Fruit fly (Drosophila melanogaster) whole organism, adult: ENCODE measurements around the gene dan.

Experiments
- CG12768 ChIP-seq: fragments of 200-800 bp; sonication (Bioruptor generic); optimal IDR thresholded peaks from 2 replicates; lab custom pipeline; 2017; ENCODE audit warnings: missing biosample characterization, missing genetic modification characterization, mild to moderate bottlenecking, moderate library complexity, missing genetic modification reagents
- CG14711 ChIP-seq: fragments of 200-800 bp; sonication (Bioruptor generic); optimal IDR thresholded peaks from 2 replicates; lab custom pipeline; 2018; ENCODE audit warnings: missing biosample characterization, mild to moderate bottlenecking, missing genetic modification characterization, moderate library complexity
- CG1620 ChIP-seq: fragments of 200-800 bp; sonication (Bioruptor generic); optimal IDR thresholded peaks from 2 replicates; lab custom pipeline; 2016; ENCODE audit warnings: missing biosample characterization, missing genetic modification characterization
- CG7045 ChIP-seq: fragments of 200-800 bp; sonication (Bioruptor generic); optimal IDR thresholded peaks from 2 replicates; lab custom pipeline; 2017; ENCODE audit warnings: missing biosample characterization, mild to moderate bottlenecking, missing genetic modification characterization
- Clk ChIP-seq: fragments of 200-800 bp; sonication (Bioruptor generic); optimal IDR thresholded peaks from 2 replicates; lab custom pipeline; 2017; ENCODE audit warnings: missing biosample characterization, missing genetic modification characterization
- bab1 ChIP-seq: fragments of 200-800 bp; sonication (Bioruptor generic); optimal IDR thresholded peaks from 3 replicates; lab custom pipeline; 2019; ENCODE audit warnings: missing biosample characterization, mild to moderate bottlenecking, missing genetic modification characterization, moderate library complexity
- cic ChIP-seq: fragments of 200-800 bp; sonication (Bioruptor generic); optimal IDR thresholded peaks from 2 replicates; lab custom pipeline; 2017; ENCODE audit warnings: missing biosample characterization, mild to moderate bottlenecking, missing genetic modification characterization, moderate library complexity
- cnc ChIP-seq, 2 experiments: fragments of >200 bp; optimal IDR thresholded peaks; 2 replicates each; lab custom pipeline; 2017
- kay ChIP-seq: fragments of 200-800 bp; sonication (Bioruptor generic); peaks from one replicate; lab custom pipeline; 2016; ENCODE audit warnings: missing biosample characterization, missing genetic modification characterization, borderline replicate concordance
- ovo ChIP-seq: fragments of 200-800 bp; sonication (Bioruptor generic); optimal IDR thresholded peaks from 2 replicates; lab custom pipeline; 2016; ENCODE audit warnings: missing biosample characterization, missing genetic modification characterization
- pad ChIP-seq: fragments of 200-800 bp; sonication (Bioruptor generic); optimal IDR thresholded peaks from 3 replicates; lab custom pipeline; 2017; ENCODE audit warnings: missing biosample characterization, missing genetic modification characterization, mild to moderate bottlenecking, moderate library complexity, missing genetic modification reagents
- toe ChIP-seq: fragments of 200-800 bp; sonication (Bioruptor generic); optimal IDR thresholded peaks from 2 replicates; lab custom pipeline; 2016; ENCODE audit warnings: missing biosample characterization, missing genetic modification characterization

- no peak for TF ChIP-seq bab1 (GFP tag; lab: Kevin White, UChicago)
- no peak for TF ChIP-seq kay (GFP tag; lab: Kevin White, UChicago)
- TF ChIP-seq ovo: no peak
- no peak for TF ChIP-seq Clk (GFP tag; lab: Kevin White, UChicago)
- TF ChIP-seq CG1620 (GFP tag; lab: Kevin White, UChicago): no peak
- no peak for TF ChIP-seq cnc (optimal IDR thresholded peaks at IDR 0.05; lab: Kevin White, UChicago)
- no peak for TF ChIP-seq CG12768
- no peak for TF ChIP-seq CG7045 (GFP tag; lab: Kevin White, UChicago)
- no peak for TF ChIP-seq toe (GFP tag; lab: Kevin White, UChicago)
- TF ChIP-seq CG14711 (tag; lab: Kevin White, UChicago): no peak
- TF ChIP-seq pad: no peak
- TF ChIP-seq cic (GFP tag; lab: Kevin White, UChicago): no peak
Observed at dm6 chr3R:25232271-25232989, 48.2 kb downstream of the dan start, which contains the start of gene Cad96Cb.
